Fruit fly (Drosophila melanogaster) whole organism, wandering third instar larva: ENCODE results near the gene dsx.

ENCODE experiments used
- Abd-B ChIP-seq: fragments of >200 bp; optimal IDR thresholded peaks from 2 replicates; lab custom pipeline; 2017; ENCODE audit warnings: missing biosample characterization, missing genetic modification characterization
- Dfd ChIP-seq: fragments of >200 bp; optimal IDR thresholded peaks from 2 replicates; lab custom pipeline; 2017; ENCODE audit warnings: missing biosample characterization, missing genetic modification characterization
- Hr83 ChIP-seq: fragments of 200-300 bp; sonication (Bioruptor generic); optimal IDR thresholded peaks from 2 replicates; lab custom pipeline; 2016; ENCODE audit warnings: missing biosample characterization, mild to moderate bottlenecking, missing genetic modification characterization, moderate library complexity; ENCODE audit not compliant: poor library complexity, severe bottlenecking
- Jra ChIP-seq: sonication (Bioruptor generic); optimal IDR thresholded peaks from 2 replicates; lab custom pipeline; 2016; ENCODE audit warnings: missing biosample characterization, missing genetic modification characterization
- Mio ChIP-seq: sonication (Bioruptor generic); optimal IDR thresholded peaks from 2 replicates; lab custom pipeline; 2016; ENCODE audit warnings: missing biosample characterization, missing genetic modification characterization
- Rel ChIP-seq, 2 experiments: fragments of 200-800 bp; sonication (Bioruptor generic) in 1 of 2; optimal IDR thresholded peaks; 2 replicates in 1 of 2; 3 replicates in 1 of 2; lab custom pipeline; 2016 to 2019; ENCODE audit warnings: mild to moderate bottlenecking in 2 of 2, missing biosample characterization in 2 of 2, missing genetic modification characterization in 2 of 2, moderate library complexity in 1 of 2
- foxo ChIP-seq, 2 experiments: fragments of 200-800 bp; sonication (Bioruptor generic); optimal IDR thresholded peaks; 2 replicates in 1 of 2; 3 replicates in 1 of 2; lab custom pipeline; 2016 to 2017; ENCODE audit warnings: missing biosample characterization in 2 of 2, missing genetic modification characterization in 2 of 2
- fru ChIP-seq: fragments of 200-800 bp; sonication (Bioruptor generic); optimal IDR thresholded peaks from 3 replicates; lab custom pipeline; 2016; ENCODE audit warnings: missing biosample characterization, mild to moderate bottlenecking, missing genetic modification characterization
- h ChIP-seq: fragments of 200-800 bp; sonication (Bioruptor generic); optimal IDR thresholded peaks from 3 replicates; lab custom pipeline; 2016; ENCODE audit warnings: missing biosample characterization, mild to moderate bottlenecking, missing genetic modification characterization
- pan ChIP-seq: fragments of >200 bp; optimal IDR thresholded peaks from 2 replicates; lab custom pipeline; 2017
- psq ChIP-seq: fragments of 200-800 bp; sonication (Bioruptor generic); optimal IDR thresholded peaks from 3 replicates; lab custom pipeline; 2017; ENCODE audit warnings: missing biosample characterization, mild to moderate bottlenecking, missing genetic modification characterization, moderate library complexity
- rgr ChIP-seq: fragments of 200-800 bp; sonication (Bioruptor generic); optimal IDR thresholded peaks from 3 replicates; lab custom pipeline; 2016; ENCODE audit warnings: missing biosample characterization, mild to moderate bottlenecking, missing genetic modification characterization
- tai ChIP-seq: sonication (Bioruptor generic); optimal IDR thresholded peaks from 2 replicates; lab custom pipeline; 2016; ENCODE audit warnings: missing biosample characterization, missing genetic modification characterization
- usp ChIP-seq: fragments of >200 bp; optimal IDR thresholded peaks from 2 replicates; lab custom pipeline; 2017; ENCODE audit warnings: missing biosample characterization, missing genetic modification characterization

DNA sequence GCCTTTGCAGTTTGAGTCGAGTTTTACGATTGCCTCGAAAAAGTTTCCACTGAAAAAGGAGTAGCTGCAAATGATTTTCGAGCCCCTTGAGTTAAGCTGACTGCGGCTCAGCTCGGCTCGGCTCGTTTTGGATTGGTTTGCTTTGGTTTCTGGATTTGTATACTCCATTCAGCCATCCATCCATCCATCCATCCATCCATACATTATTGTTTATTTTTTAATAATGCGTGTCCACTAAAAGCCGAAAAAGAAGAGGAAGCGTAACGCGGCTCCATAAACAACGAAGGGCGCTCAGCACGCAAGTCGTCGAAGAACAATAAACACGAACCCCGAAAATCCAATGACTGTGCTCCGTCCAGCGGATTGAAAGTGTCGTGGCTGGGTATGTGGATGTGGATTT lies 40.9 kb downstream of the dsx start:
- TF ChIP-seq foxo (GFP tag; optimal IDR thresholded peaks at IDR 0.05; lab: Kevin White, UChicago), result no peak
- TF ChIP-seq rgr (GFP tag; lab: Kevin White, UChicago), result no peak
- no peak for TF ChIP-seq Rel (GFP tag; optimal IDR thresholded peaks at IDR 0.05; lab: Kevin White, UChicago)
- no peak for TF ChIP-seq Rel (tag; optimal IDR thresholded peaks at IDR 0.05; lab: Kevin White, UChicago)
- TF ChIP-seq pan (lab: Kevin White, UChicago), result no peak
- TF ChIP-seq Dfd (GFP tag; lab: Kevin White, UChicago), result no peak
- no peak for TF ChIP-seq usp (GFP tag; lab: Kevin White, UChicago)
- no peak for TF ChIP-seq tai (GFP tag; lab: Kevin White, UChicago)
- TF ChIP-seq h (GFP tag; lab: Kevin White, UChicago), result no peak
- no peak for TF ChIP-seq fru (GFP tag; lab: Kevin White, UChicago)
- TF ChIP-seq Abd-B, result no peak
- no peak for TF ChIP-seq Mio (GFP tag; lab: Kevin White, UChicago)
- TF ChIP-seq Jra, result no peak
- TF ChIP-seq psq, result no peak
- no peak for TF ChIP-seq Hr83
